Worm (Caenorhabditis elegans) whole organism, L2 larva: ENCODE data around the gene csc-1.

Experiments used
- mdl-1 ChIP-seq, 2 experiments: fragments of 150-350 bp in 1 of 2; sonication (generic microtip) in 1 of 2; optimal IDR thresholded peaks; 2 replicates each; lab custom pipeline; 2017; ENCODE audit warnings: missing biosample characterization in 2 of 2, missing genetic modification characterization in 2 of 2
- nhr-11 ChIP-seq: fragments of 150-350 bp; optimal IDR thresholded peaks from 2 replicates; lab custom pipeline; 2014; ENCODE audit warnings: missing biosample characterization, missing genetic modification characterization
- nhr-129 ChIP-seq: fragments of 150-350 bp; optimal IDR thresholded peaks from 2 replicates; lab custom pipeline; 2014; ENCODE audit warnings: missing biosample characterization, missing genetic modification characterization
- sem-4 ChIP-seq: fragments of 150-350 bp; optimal IDR thresholded peaks from 2 replicates; lab custom pipeline; 2014; ENCODE audit warnings: missing biosample characterization, missing genetic modification reagents, missing genetic modification characterization

DNA sequence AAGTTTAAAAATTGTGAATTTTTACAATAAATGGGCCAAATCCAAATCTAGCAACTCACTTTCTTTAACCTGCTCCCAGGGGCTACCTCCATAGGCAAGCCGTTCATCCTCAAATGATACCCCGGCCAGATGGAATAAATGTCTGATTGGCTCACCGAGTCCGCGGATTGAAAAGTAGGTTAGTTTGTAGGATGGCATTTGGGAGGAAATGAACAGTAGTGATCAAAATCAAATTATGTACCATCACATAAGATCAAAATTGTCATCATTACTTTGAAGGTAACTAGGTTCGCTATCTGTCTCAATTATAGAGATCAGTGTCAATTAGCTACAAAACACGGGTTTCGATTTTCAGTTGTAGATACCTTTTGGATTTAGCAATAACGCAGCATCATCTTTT is 33.9 kb downstream of the csc-1 start, which contains the start of the genes gst-17 and gst-18:
- TF ChIP-seq nhr-11 (no peak), nhr-129 (tag; lab: Kevin White, UChicago) (no peak), sem-4 (no peak), mdl-1 (tag; optimal IDR thresholded peaks at IDR 0.05; lab: Kevin White, UChicago) (no peak)
